Fruit fly (Drosophila melanogaster) whole organism: ENCODE results near the gene Bap60.

Experiments
- CG8478 ChIP-seq: fragments of >200 bp; optimal IDR thresholded peaks from 2 replicates; lab custom pipeline; 2018; ENCODE audit warnings: inconsistent platforms
- Dll ChIP-seq: fragments of >200 bp; optimal IDR thresholded peaks from 2 replicates; lab custom pipeline; 2017
- pan ChIP-seq: fragments of >200 bp; optimal IDR thresholded peaks from 2 replicates; lab custom pipeline; 2017
- psq ChIP-seq: fragments of >200 bp; optimal IDR thresholded peaks from 2 replicates; lab custom pipeline; 2017
- usp ChIP-seq: fragments of >200 bp; optimal IDR thresholded peaks from 2 replicates; lab custom pipeline; 2017; ENCODE audit warnings: missing biosample characterization, missing genetic modification characterization, mixed read lengths

DNA sequence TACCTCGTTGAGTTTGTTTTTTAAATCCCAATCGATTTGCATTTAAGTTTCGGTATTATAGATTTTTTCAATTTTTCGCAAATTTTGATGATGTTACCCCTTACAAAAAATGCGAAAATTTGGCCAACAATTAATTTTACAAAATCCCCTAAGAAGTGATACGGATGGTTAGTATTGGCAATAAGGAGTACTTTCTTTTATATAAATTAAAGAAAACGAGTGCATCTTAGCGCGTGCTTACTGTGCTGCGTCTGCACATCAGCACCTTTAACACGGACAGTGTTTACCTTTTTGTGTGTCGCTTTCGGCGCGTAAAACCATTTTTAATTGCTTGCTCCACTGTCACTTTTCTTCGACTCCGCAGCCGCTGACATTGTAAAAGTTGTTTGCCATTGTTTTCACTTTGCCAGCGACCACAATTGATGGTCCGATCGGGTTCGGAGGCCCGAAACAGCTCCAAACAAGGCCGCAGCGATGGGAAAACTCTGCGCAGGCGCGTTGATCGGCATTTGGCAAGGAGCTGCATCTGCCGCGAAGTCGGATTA, 45.4 kb downstream of the Bap60 start:
- TF ChIP-seq Dll (lab: Kevin White, UChicago) (no peak), psq (lab: Kevin White, UChicago) (no peak), pan (lab: Kevin White, UChicago) (no peak), CG8478 (lab: Kevin White, UChicago) (no peak), usp (GFP tag; lab: Kevin White, UChicago) (no peak)
